Worm (Caenorhabditis elegans) whole organism, midembryonic: ENCODE measurements around the gene K02A6.2.

Experiments
- flt-1 ChIP-seq: fragments of 200-800 bp; sonication (Bioruptor generic); IDR thresholded peaks from 2 replicates; pipeline ENCODE4 v1.3.6; 2022; ENCODE audit warnings: missing genetic modification characterization, missing compliant biosample characterization
- ref-1 ChIP-seq: fragments of 200-800 bp; sonication (Bioruptor generic); conservative IDR thresholded peaks from 2 replicates; pipeline ENCODE4 v1.3.6; 2022; ENCODE audit warnings: missing genetic modification reagents, missing genetic modification characterization, missing compliant biosample characterization
- tab-1 ChIP-seq: fragments of 200-800 bp; sonication (Bioruptor generic); IDR thresholded peaks from 2 replicates; pipeline ENCODE4 v1.3.6; 2022; ENCODE audit warnings: missing genetic modification characterization, missing compliant biosample characterization
- ztf-23 ChIP-seq: fragments of 200-800 bp; sonication (Bioruptor generic); IDR thresholded peaks from 2 replicates; pipeline ENCODE4 v1.3.6; 2022; ENCODE audit warnings: missing genetic modification reagents, missing genetic modification characterization, missing compliant biosample characterization

ce11 chrX:8231858-8232257 lies 7.0 kb upstream of the K02A6.2 start, which contains the start of gene K02A6.3:
- TF ChIP-seq tab-1 (GFP tag; lab: Robert Waterston, UW) (no peak), ztf-23 (GFP tag; lab: Robert Waterston, UW) (no peak), flt-1 (GFP tag; lab: Robert Waterston, UW) (0 out of 2 replicates have a peak, but pooled peaks have one; percentile 36), ref-1 (no peak)
